Worm (Caenorhabditis elegans): ENCODE data around the gene hgap-2.

hgap-2 gene

DNA sequence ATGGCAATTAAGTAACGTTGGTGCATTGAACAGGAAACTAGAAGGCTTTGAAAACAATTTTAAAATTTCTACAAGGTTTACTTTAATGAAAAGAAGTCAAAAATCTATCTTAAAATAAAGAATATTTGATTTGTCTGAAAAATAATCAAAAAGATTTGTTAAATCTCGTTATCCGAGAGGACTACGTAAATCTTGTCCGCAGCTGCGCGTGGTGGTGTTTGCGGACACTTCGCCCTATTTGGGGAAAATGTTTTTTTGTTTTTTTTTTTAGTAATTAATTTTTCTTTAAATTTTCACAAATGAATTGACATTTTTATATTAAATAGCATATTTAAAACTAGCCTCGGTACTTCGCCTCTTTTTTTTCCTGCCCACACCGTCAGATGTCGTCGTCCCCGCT, 791 bp downstream of the hgap-2 start:
- TF ChIP-seq swsn-7 (tag; optimal IDR thresholded peaks at IDR 0.05) = peak; percentile 67
- TF ChIP-seq dsc-1 (tag; optimal IDR thresholded peaks at IDR 0.05) = peak; percentile 67
- no peak for TF ChIP-seq lir-3 (tag; optimal IDR thresholded peaks at IDR 0.05; ENCODE audit: poor library complexity)
- no peak for TF ChIP-seq ceh-90 (tag; optimal IDR thresholded peaks at IDR 0.05)
- TF ChIP-seq unc-98 (GFP tag; IDR thresholded peaks at IDR 0.05) = no peak
- TF ChIP-seq C34B4.2 (tag; optimal IDR thresholded peaks at IDR 0.05) = no peak
- TF ChIP-seq aly-2 (tag; optimal IDR thresholded peaks at IDR 0.05) = no peak
- TF ChIP-seq nhr-237 (tag; optimal IDR thresholded peaks at IDR 0.05) = no peak
- peak; percentile 72 for TF ChIP-seq lin-14 (GFP tag; optimal IDR thresholded peaks at IDR 0.05)
- no peak for TF ChIP-seq tlp-1 (tag; optimal IDR thresholded peaks at IDR 0.05)
- TF ChIP-seq C16A3.4 (tag; optimal IDR thresholded peaks at IDR 0.05) = peak; percentile 53
- TF ChIP-seq alr-1 (tag; optimal IDR thresholded peaks at IDR 0.05; ENCODE audit: borderline replicate concordance) = no peak
- TF ChIP-seq xbp-1 (tag; optimal IDR thresholded peaks at IDR 0.05) = peak; percentile 46
- TF ChIP-seq mdl-1 (tag; optimal IDR thresholded peaks at IDR 0.05) = no peak
- TF ChIP-seq irx-1 (tag; optimal IDR thresholded peaks at IDR 0.05) = peak; percentile 1
- no peak for TF ChIP-seq fkh-10 (GFP tag; optimal IDR thresholded peaks at IDR 0.05)
- no peak for TF ChIP-seq blmp-1 (tag; optimal IDR thresholded peaks at IDR 0.05)
- peak; percentile 56 for TF ChIP-seq nhr-20 (tag; optimal IDR thresholded peaks at IDR 0.05)
- TF ChIP-seq efl-3 (GFP tag; optimal IDR thresholded peaks at IDR 0.05) = no peak
- TF ChIP-seq nhr-84 (tag; optimal IDR thresholded peaks at IDR 0.05) = no peak
- TF ChIP-seq mep-1 (tag; optimal IDR thresholded peaks at IDR 0.05) = peak; percentile 76
- no peak for TF ChIP-seq fos-1 (tag; optimal IDR thresholded peaks at IDR 0.05)
- no peak for TF ChIP-seq elt-3 (tag; optimal IDR thresholded peaks at IDR 0.05)
- peak; percentile 17 for TF ChIP-seq nhr-90 (tag; optimal IDR thresholded peaks at IDR 0.05; ENCODE audit: poor library complexity)
- no peak for TF ChIP-seq zip-4 (GFP tag; optimal IDR thresholded peaks at IDR 0.05)
- TF ChIP-seq pax-3 (tag; optimal IDR thresholded peaks at IDR 0.05) = no peak
- TF ChIP-seq ets-5 (GFP tag; IDR thresholded peaks at IDR 0.05) = no peak
- TF ChIP-seq aha-1 (tag; optimal IDR thresholded peaks at IDR 0.05) = no peak
- TF ChIP-seq unc-86 (tag; optimal IDR thresholded peaks at IDR 0.05) = peak; percentile 50
- TF ChIP-seq snpc-4 (tag; optimal IDR thresholded peaks at IDR 0.05) = no peak
- TF ChIP-seq Y116A8C.19 (tag; optimal IDR thresholded peaks at IDR 0.05; ENCODE audit: borderline replicate concordance) = no peak
- TF ChIP-seq ceh-63 (GFP tag; optimal IDR thresholded peaks at IDR 0.05) = no peak
- TF ChIP-seq mef-2 (tag; optimal IDR thresholded peaks at IDR 0.05) = no peak
- TF ChIP-seq zag-1 (tag; optimal IDR thresholded peaks at IDR 0.05) = no peak
- TF ChIP-seq hlh-4 (tag; optimal IDR thresholded peaks at IDR 0.05) = no peak
- TF ChIP-seq hlh-17 (GFP tag; optimal IDR thresholded peaks at IDR 0.05; ENCODE audit: borderline replicate concordance) = no peak
- TF ChIP-seq lin-39 (tag; optimal IDR thresholded peaks at IDR 0.05) = peak; percentile 18
- TF ChIP-seq ceh-82 (tag; optimal IDR thresholded peaks at IDR 0.05) = peak; percentile 39 to 57 (median 44)
- TF ChIP-seq unc-130 (tag; optimal IDR thresholded peaks at IDR 0.05) = peak; percentile 63
- TF ChIP-seq ces-1 (GFP tag; optimal IDR thresholded peaks at IDR 0.05) = no peak
- no peak for TF ChIP-seq pag-3 (tag; optimal IDR thresholded peaks at IDR 0.05; ENCODE audit: borderline replicate concordance, insufficient read depth)
- TF ChIP-seq egl-27 (tag; optimal IDR thresholded peaks at IDR 0.05) = no peak
- TF ChIP-seq unc-30 (tag; optimal IDR thresholded peaks at IDR 0.05) = no peak
- no peak for TF ChIP-seq skn-1 (tag; optimal IDR thresholded peaks at IDR 0.05)
- no peak for TF ChIP-seq fkh-4 (tag; optimal IDR thresholded peaks at IDR 0.05; ENCODE audit: borderline replicate concordance)
- no peak for TF ChIP-seq sox-4 (tag; optimal IDR thresholded peaks at IDR 0.05)
- TF ChIP-seq vab-15 (tag; optimal IDR thresholded peaks at IDR 0.05) = no peak
- no peak for TF ChIP-seq ceh-8 (GFP tag; optimal IDR thresholded peaks at IDR 0.05)
- peak; percentile 21; the same call in 1 of the 2 replicates for TF ChIP-seq nhr-19 (GFP tag; conservative IDR thresholded peaks at IDR 0.05)
- peak; percentile 69 to 79 for TF ChIP-seq lsy-2 (tag; optimal IDR thresholded peaks at IDR 0.05)
- TF ChIP-seq nhr-28 (tag; optimal IDR thresholded peaks at IDR 0.05) = no peak
- peak; percentile 1 to 52 for TF ChIP-seq lin-35 (GFP tag; optimal IDR thresholded peaks at IDR 0.05)
- no peak for TF ChIP-seq hpl-2 (GFP tag; optimal IDR thresholded peaks at IDR 0.05)
